Worm (Caenorhabditis elegans): ENCODE measurements around the gene spp-9.
A peak's percentile ranks its signal among the peaks of the same experiment; 100 is the strongest.

ce11 chrX:11479321-11479863, 8.2 kb upstream of the spp-9 start:
- TF ChIP-seq elt-3 (tag; optimal IDR thresholded peaks at IDR 0.05) (peak in 1 of 6 experiments; percentile 73), nhr-77 (tag; optimal IDR thresholded peaks at IDR 0.05) (no peak), lin-39 (tag; optimal IDR thresholded peaks at IDR 0.05) (no peak), pqm-1 (tag; optimal IDR thresholded peaks at IDR 0.05) (no peak), lsy-2 (tag; optimal IDR thresholded peaks at IDR 0.05) (no peak), nhr-12 (tag; optimal IDR thresholded peaks at IDR 0.05) (no peak), elt-2 (tag; optimal IDR thresholded peaks at IDR 0.05) (no peak), ceh-8 (GFP tag; optimal IDR thresholded peaks at IDR 0.05) (no peak), alr-1 (tag; optimal IDR thresholded peaks at IDR 0.05; ENCODE audit: borderline replicate concordance) (no peak), unc-62 (GFP tag; optimal IDR thresholded peaks at IDR 0.05) (no peak)
